Worm (Caenorhabditis elegans) whole organism, mixed stage, embryonic: ENCODE data around the gene tag-280.

ENCODE experiments used
- blmp-1 ChIP-seq: fragments of 150-350 bp; optimal IDR thresholded peaks from 2 replicates; lab custom pipeline; 2014; ENCODE audit warnings: missing biosample characterization, missing genetic modification characterization
- cnd-1 ChIP-seq: fragments of 200-800 bp; sonication (Bioruptor generic); optimal IDR thresholded peaks from 2 replicates; lab custom pipeline; 2018; ENCODE audit warnings: mild to moderate bottlenecking, missing genetic modification characterization, missing compliant biosample characterization
- elt-3 ChIP-seq: fragments of 150-350 bp; optimal IDR thresholded peaks from 2 replicates; lab custom pipeline; 2014; ENCODE audit warnings: missing biosample characterization, missing genetic modification characterization
- hlh-1 ChIP-seq: fragments of 150-350 bp; optimal IDR thresholded peaks from 2 replicates; lab custom pipeline; 2014; ENCODE audit warnings: missing biosample characterization, missing genetic modification reagents, missing genetic modification characterization
- lin-13 ChIP-seq: fragments of 150-350 bp; optimal IDR thresholded peaks from 2 replicates; lab custom pipeline; 2014; ENCODE audit warnings: missing biosample characterization, missing genetic modification characterization
- lsy-2 ChIP-seq: fragments of 150-350 bp; optimal IDR thresholded peaks from 2 replicates; lab custom pipeline; 2014; ENCODE audit warnings: missing biosample characterization, missing genetic modification characterization
- unc-62 ChIP-seq: fragments of 150-350 bp; optimal IDR thresholded peaks from 2 replicates; lab custom pipeline; 2014; ENCODE audit warnings: missing biosample characterization, missing genetic modification reagents, missing genetic modification characterization
- zip-8 ChIP-seq: fragments of 150-350 bp; optimal IDR thresholded peaks from 2 replicates; lab custom pipeline; 2014; ENCODE audit warnings: missing biosample characterization, missing genetic modification characterization
- ztf-11 ChIP-seq: fragments of 150-350 bp; optimal IDR thresholded peaks from 2 replicates; lab custom pipeline; 2014; ENCODE audit warnings: missing biosample characterization, missing genetic modification characterization

- no peak for TF ChIP-seq zip-8 (tag; lab: Kevin White, UChicago)
- no peak for TF ChIP-seq elt-3 (tag; lab: Kevin White, UChicago)
- TF ChIP-seq hlh-1 (tag; lab: Kevin White, UChicago): no peak
- no peak for TF ChIP-seq unc-62 (GFP tag; lab: Kevin White, UChicago)
- TF ChIP-seq ztf-11 (tag; lab: Kevin White, UChicago): no peak
- TF ChIP-seq blmp-1: no peak
- TF ChIP-seq lsy-2 (tag; lab: Kevin White, UChicago): no peak
- TF ChIP-seq cnd-1 (tag; lab: Kevin White, UChicago): no peak
- TF ChIP-seq lin-13 (tag; lab: Kevin White, UChicago): no peak
These were observed 6.6 kb downstream of the tag-280 start, which contains the start of gene srg-16 for ce11 chrII:12467047-12467446.
